Fruit fly (Drosophila melanogaster): ENCODE data around the gene CG10026.

The CG10026 gene

dm6 chr2L:19438685-19439597 lies 15.1 kb upstream of the CG10026 start (continued):
- no peak for TF ChIP-seq CG30020 (tag; optimal IDR thresholded peaks at IDR 0.05)
- no peak for TF ChIP-seq CG3281 (GFP tag; optimal IDR thresholded peaks at IDR 0.05)
- TF ChIP-seq sr (GFP tag; IDR thresholded peaks at IDR 0.05) = peak; percentile 47; the same call in 1 of the 3 replicates
- TF ChIP-seq CG13287 (GFP tag; IDR thresholded peaks at IDR 0.05; ENCODE audit: partially characterized antibody) = 0 out of 2 replicates have a peak, but pooled peaks have one; percentile 11
- 0 out of 2 replicates have a peak, but pooled peaks have one; percentile 23 for TF ChIP-seq HLH3B (GFP tag; IDR thresholded peaks at IDR 0.05)
- peak; percentile 17; the same call in 1 of the 3 replicates for TF ChIP-seq CG34422 (GFP tag; IDR thresholded peaks at IDR 0.05)
- TF ChIP-seq Dip3 (GFP tag; optimal IDR thresholded peaks at IDR 0.05) = no peak
- TF ChIP-seq Atf6 (GFP tag; IDR thresholded peaks at IDR 0.05) = no peak
- no peak for TF ChIP-seq CG8944 (GFP tag; optimal IDR thresholded peaks at IDR 0.05)
- TF ChIP-seq CG18476 (GFP tag; optimal IDR thresholded peaks at IDR 0.05) = no peak
- TF ChIP-seq Sin3A (optimal IDR thresholded peaks at IDR 0.05) = no peak
- TF ChIP-seq Eip74EF (GFP tag; optimal IDR thresholded peaks at IDR 0.05) = no peak
- peak; percentile 10 for TF ChIP-seq dmrt99B (tag; optimal IDR thresholded peaks at IDR 0.05)
- no peak for TF ChIP-seq Oli (tag; optimal IDR thresholded peaks at IDR 0.05)
- TF ChIP-seq CG12769 (tag; optimal IDR thresholded peaks at IDR 0.05) = peak; percentile 44
- no peak for TF ChIP-seq CG2202 (tag; optimal IDR thresholded peaks at IDR 0.05)
- TF ChIP-seq chn (GFP tag; optimal IDR thresholded peaks at IDR 0.05) = no peak
- TF ChIP-seq CG8478 (optimal IDR thresholded peaks at IDR 0.05) = no peak
- TF ChIP-seq dimm (GFP tag; IDR thresholded peaks at IDR 0.05) = no peak
- TF ChIP-seq Hr78 (GFP tag; optimal IDR thresholded peaks at IDR 0.05) = no peak
- TF ChIP-seq CG11398 (GFP tag; optimal IDR thresholded peaks at IDR 0.05) = no peak
- no peak for TF ChIP-seq Opbp (GFP tag; IDR thresholded peaks at IDR 0.05; ENCODE audit: partially characterized antibody)
- peak; percentile 99 for TF ChIP-seq Blimp-1 (GFP tag; optimal IDR thresholded peaks at IDR 0.05)
- TF ChIP-seq gro (GFP tag; optimal IDR thresholded peaks at IDR 0.05) = no peak
- no peak for TF ChIP-seq YL-1 (GFP tag; optimal IDR thresholded peaks at IDR 0.05)
- no peak for TF ChIP-seq CG8924 (tag; optimal IDR thresholded peaks at IDR 0.05)
- no peak for TF ChIP-seq Dp (GFP tag; optimal IDR thresholded peaks at IDR 0.05)
- TF ChIP-seq trem (tag; optimal IDR thresholded peaks at IDR 0.05) = no peak
- no peak for TF ChIP-seq CG17568 (GFP tag; optimal IDR thresholded peaks at IDR 0.05)
- no peak for TF ChIP-seq Dip2 (GFP tag; IDR thresholded peaks at IDR 0.05)
- peak; percentile 8 for TF ChIP-seq gem (tag; optimal IDR thresholded peaks at IDR 0.05)
- TF ChIP-seq insv (GFP tag; optimal IDR thresholded peaks at IDR 0.05) = no peak
- TF ChIP-seq CG7786 (GFP tag; optimal IDR thresholded peaks at IDR 0.05) = no peak
- TF ChIP-seq Awh (GFP tag; IDR thresholded peaks at IDR 0.05) = 0 out of 2 replicates have a peak, but pooled peaks have one; percentile 17
- TF ChIP-seq CG17186 (GFP tag; optimal IDR thresholded peaks at IDR 0.05) = no peak
- no peak for TF ChIP-seq Ssrp (tag; optimal IDR thresholded peaks at IDR 0.05)
- TF ChIP-seq Sox100B (GFP tag; optimal IDR thresholded peaks at IDR 0.05) = no peak
- TF ChIP-seq CG9876 (GFP tag; optimal IDR thresholded peaks at IDR 0.05) = no peak
- no peak for TF ChIP-seq CG13424 (tag; optimal IDR thresholded peaks at IDR 0.05)
- no peak for TF ChIP-seq Mad (GFP tag; optimal IDR thresholded peaks at IDR 0.05)
- TF ChIP-seq Atf3 (GFP tag; optimal IDR thresholded peaks at IDR 0.05) = no peak
- TF ChIP-seq CG10209 (GFP tag; optimal IDR thresholded peaks at IDR 0.05) = no peak
- TF ChIP-seq CG15011 (GFP tag; optimal IDR thresholded peaks at IDR 0.05) = no peak
- no peak for TF ChIP-seq tio (GFP tag; optimal IDR thresholded peaks at IDR 0.05)
- TF ChIP-seq lov (optimal IDR thresholded peaks at IDR 0.05) = no peak
- TF ChIP-seq lov (GFP tag; IDR thresholded peaks at IDR 0.05) = no peak
- TF ChIP-seq CG43689 (GFP tag; IDR thresholded peaks at IDR 0.05) = no peak
- TF ChIP-seq CG12104 (GFP tag; optimal IDR thresholded peaks at IDR 0.05) = no peak
- no peak for TF ChIP-seq CkIIα-i1 (GFP tag; IDR thresholded peaks at IDR 0.05)
